Worm (Caenorhabditis elegans) whole organism, midembryonic: ENCODE data around the gene ZK616.65.

Source experiments
- cog-1 ChIP-seq: sonication (generic microtip); optimal IDR thresholded peaks from 2 replicates; lab custom pipeline; 2016; ENCODE audit warnings: missing genetic modification characterization, missing compliant biosample characterization
- flt-1 ChIP-seq: fragments of 200-800 bp; sonication (Bioruptor generic); IDR thresholded peaks from 2 replicates; pipeline ENCODE4 v1.3.6; 2022; ENCODE audit warnings: missing genetic modification characterization, missing compliant biosample characterization
- klf-2 ChIP-seq: fragments of 200-800 bp; sonication (Bioruptor generic); conservative IDR thresholded peaks from 2 replicates; pipeline ENCODE4 v1.3.6; 2022; ENCODE audit warnings: missing genetic modification reagents, missing genetic modification characterization, missing compliant biosample characterization
- ref-1 ChIP-seq: fragments of 200-800 bp; sonication (Bioruptor generic); conservative IDR thresholded peaks from 2 replicates; pipeline ENCODE4 v1.3.6; 2022; ENCODE audit warnings: missing genetic modification reagents, missing genetic modification characterization, missing compliant biosample characterization
- tab-1 ChIP-seq: fragments of 200-800 bp; sonication (Bioruptor generic); IDR thresholded peaks from 2 replicates; pipeline ENCODE4 v1.3.6; 2022; ENCODE audit warnings: missing genetic modification characterization, missing compliant biosample characterization
- ztf-23 ChIP-seq: fragments of 200-800 bp; sonication (Bioruptor generic); IDR thresholded peaks from 2 replicates; pipeline ENCODE4 v1.3.6; 2022; ENCODE audit warnings: missing genetic modification reagents, missing genetic modification characterization, missing compliant biosample characterization
- ztf-29 ChIP-seq: fragments of 200-800 bp; sonication (Bioruptor generic); IDR thresholded peaks from 2 replicates; pipeline ENCODE4 v1.3.6; 2022; ENCODE audit warnings: missing genetic modification reagents, missing genetic modification characterization, missing compliant biosample characterization

- TF ChIP-seq cog-1 (tag; lab: Kevin White, UChicago) (no peak), ztf-29 (GFP tag; lab: Robert Waterston, UW) (no peak), klf-2 (GFP tag; lab: Robert Waterston, UW) (no peak), ztf-23 (GFP tag; lab: Robert Waterston, UW) (no peak), ref-1 (GFP tag; lab: Robert Waterston, UW) (no peak), flt-1 (GFP tag; lab: Robert Waterston, UW) (no peak), tab-1 (GFP tag; lab: Robert Waterston, UW) (no peak)
Measured at ce11 chrIV:5405345-5405744, 5.7 kb downstream of the ZK616.65 start, which contains the start of gene ZK616.61.
